Worm (Caenorhabditis elegans) whole organism, young adult: ENCODE results near the gene eif-2D.

Source experiments
- B0019.2 ChIP-seq: fragments of 200-800 bp; sonication (Bioruptor generic); conservative IDR thresholded peaks from 2 replicates; pipeline ENCODE4 v1.3.6; 2022; ENCODE audit warnings: missing genetic modification reagents, missing genetic modification characterization, missing compliant biosample characterization
- F10E7.11 ChIP-seq: sonication (generic microtip); optimal IDR thresholded peaks from 2 replicates; lab custom pipeline; 2017; ENCODE audit warnings: mild to moderate bottlenecking, missing genetic modification characterization, moderate library complexity, missing compliant biosample characterization
- F37B4.10 ChIP-seq: fragments of 200-800 bp; sonication (Bioruptor generic); IDR thresholded peaks from 2 replicates; pipeline ENCODE4 v1.3.6; 2022; ENCODE audit warnings: missing genetic modification characterization, missing compliant biosample characterization
- F49E8.2 ChIP-seq: sonication (generic microtip); optimal IDR thresholded peaks from 3 replicates; lab custom pipeline; 2017; ENCODE audit warnings: missing genetic modification characterization, mild to moderate bottlenecking, missing compliant biosample characterization, antibody characterized with exemption, moderate library complexity; ENCODE audit not compliant: insufficient read depth
- F52B5.7 ChIP-seq: sonication (generic microtip); optimal IDR thresholded peaks from 2 replicates; lab custom pipeline; 2016; ENCODE audit warnings: mild to moderate bottlenecking, missing genetic modification characterization, missing compliant biosample characterization
- K11D2.4 ChIP-seq: fragments of 200-800 bp; sonication (Bioruptor generic); IDR thresholded peaks from 2 replicates; pipeline ENCODE4 v1.3.6; 2022; ENCODE audit warnings: missing genetic modification reagents, missing genetic modification characterization, missing compliant biosample characterization
- Y53G8AR.9 ChIP-seq: fragments of 200-800 bp; sonication (Bioruptor generic); conservative IDR thresholded peaks from 2 replicates; pipeline ENCODE4 v1.3.6; 2022; ENCODE audit warnings: missing genetic modification reagents, missing genetic modification characterization, missing compliant biosample characterization
- Y79H2A.3 ChIP-seq: fragments of 200-800 bp; sonication (Bioruptor generic); conservative IDR thresholded peaks from 2 replicates; pipeline ENCODE4 v1.3.6; 2022; ENCODE audit warnings: missing genetic modification reagents, missing genetic modification characterization, missing compliant biosample characterization
- ama-1 ChIP-seq, 3 experiments: fragments of 150-350 bp in 1 of 3; sonication (generic microtip) in 2 of 3; optimal IDR thresholded peaks; 2 replicates each; lab custom pipeline; 2014 to 2018; ENCODE audit warnings: missing biosample characterization in 2 of 3, missing genetic modification characterization in 2 of 3, missing genetic modification reagents in 2 of 3
- attf-3 ChIP-seq: fragments of 200-800 bp; sonication (Bioruptor generic); conservative IDR thresholded peaks from 2 replicates; pipeline ENCODE4 v1.3.6; 2022; ENCODE audit warnings: missing genetic modification reagents, missing genetic modification characterization, missing compliant biosample characterization
- bed-2 ChIP-seq: fragments of 200-800 bp; sonication (Bioruptor generic); IDR thresholded peaks from 2 replicates; pipeline ENCODE4 v1.3.6; 2022; ENCODE audit warnings: missing genetic modification reagents, missing genetic modification characterization, missing compliant biosample characterization
- ccch-3 ChIP-seq: fragments of 200-800 bp; sonication (Bioruptor generic); optimal IDR thresholded peaks from 2 replicates; lab custom pipeline; 2018; ENCODE audit warnings: mild to moderate bottlenecking, missing genetic modification characterization, missing compliant biosample characterization
- ceh-100 ChIP-seq: fragments of 200-800 bp; sonication (Bioruptor generic); IDR thresholded peaks from 2 replicates; pipeline ENCODE4 v1.3.6; 2022; ENCODE audit warnings: missing genetic modification reagents, missing genetic modification characterization, missing compliant biosample characterization
- chd-7 ChIP-seq: sonication (generic microtip); optimal IDR thresholded peaks from 2 replicates; lab custom pipeline; 2016; ENCODE audit warnings: mild to moderate bottlenecking, missing genetic modification characterization, moderate library complexity, missing compliant biosample characterization
- ekl-4 ChIP-seq: fragments of 200-800 bp; sonication (Bioruptor generic); IDR thresholded peaks from 2 replicates; pipeline ENCODE4 v1.3.6; 2022; ENCODE audit warnings: missing genetic modification reagents, missing genetic modification characterization, missing compliant biosample characterization
- hmg-1.2 ChIP-seq: fragments of 200-800 bp; sonication (Bioruptor generic); IDR thresholded peaks from 2 replicates; pipeline ENCODE4 v1.3.6; 2022; ENCODE audit warnings: missing genetic modification reagents, missing genetic modification characterization, missing compliant biosample characterization
- hmg-20 ChIP-seq: fragments of 200-800 bp; sonication (Bioruptor generic); IDR thresholded peaks from 2 replicates; pipeline ENCODE4 v1.3.6; 2022; ENCODE audit warnings: missing genetic modification reagents, missing genetic modification characterization, missing compliant biosample characterization
- hrde-1 ChIP-seq: sonication (generic microtip); optimal IDR thresholded peaks from 2 replicates; lab custom pipeline; 2016; ENCODE audit warnings: missing genetic modification characterization, mild to moderate bottlenecking, missing compliant biosample characterization, moderate library complexity, missing genotype, missing genetic modification reagents, borderline replicate concordance
- lag-1 ChIP-seq: fragments of 200-800 bp; sonication (Bioruptor generic); IDR thresholded peaks from 2 replicates; pipeline ENCODE4 v1.3.6; 2022; ENCODE audit warnings: missing genetic modification reagents, missing genetic modification characterization, missing compliant biosample characterization
- lsl-1 ChIP-seq: fragments of 200-800 bp; sonication (Bioruptor generic); optimal IDR thresholded peaks from 2 replicates; lab custom pipeline; 2018; ENCODE audit warnings: mild to moderate bottlenecking, missing genetic modification characterization, moderate library complexity, missing compliant biosample characterization
- mxl-1 ChIP-seq: sonication (generic microtip); optimal IDR thresholded peaks from 2 replicates; lab custom pipeline; 2016; ENCODE audit warnings: missing genetic modification characterization, missing compliant biosample characterization
- nfya-1 ChIP-seq: sonication (generic microtip); optimal IDR thresholded peaks from 2 replicates; lab custom pipeline; 2017; ENCODE audit warnings: antibody characterized with exemption, missing compliant biosample characterization, missing genetic modification characterization, borderline replicate concordance; ENCODE audit not compliant: insufficient read depth
- nfya-2 ChIP-seq: fragments of 200-800 bp; sonication (Bioruptor generic); IDR thresholded peaks from 2 replicates; pipeline ENCODE4 v1.3.6; 2022; ENCODE audit warnings: missing genetic modification reagents, missing genetic modification characterization, missing compliant biosample characterization
- nhr-120 ChIP-seq: fragments of 200-800 bp; sonication (Bioruptor generic); IDR thresholded peaks from 2 replicates; pipeline ENCODE4 v1.3.6; 2022; ENCODE audit warnings: missing genetic modification characterization, missing compliant biosample characterization
- nhr-80 ChIP-seq: sonication (generic microtip); optimal IDR thresholded peaks from 2 replicates; lab custom pipeline; 2016; ENCODE audit warnings: missing genetic modification characterization, missing compliant biosample characterization
- nhr-90 ChIP-seq: sonication (generic microtip); optimal IDR thresholded peaks from 2 replicates; lab custom pipeline; 2016; ENCODE audit warnings: missing genotype, mild to moderate bottlenecking, missing genetic modification characterization, missing compliant biosample characterization
- snpc-1.3 ChIP-seq: sonication (generic microtip); optimal IDR thresholded peaks from 2 replicates; lab custom pipeline; 2017; ENCODE audit warnings: missing genetic modification characterization, mild to moderate bottlenecking, missing compliant biosample characterization, antibody characterized with exemption, moderate library complexity, missing genotype, missing genetic modification reagents; ENCODE audit not compliant: insufficient read depth
- somi-1 ChIP-seq: fragments of 200-800 bp; sonication (Bioruptor generic); optimal IDR thresholded peaks from 2 replicates; lab custom pipeline; 2018; ENCODE audit warnings: mild to moderate bottlenecking, missing genetic modification characterization, missing compliant biosample characterization
- tbp1 ChIP-seq: fragments of 200-800 bp; sonication (Bioruptor generic); optimal IDR thresholded peaks from 2 replicates; lab custom pipeline; 2018; ENCODE audit warnings: mild to moderate bottlenecking, missing genetic modification characterization, missing compliant biosample characterization
- tbx-9 ChIP-seq: sonication (generic microtip); optimal IDR thresholded peaks from 2 replicates; lab custom pipeline; 2016; ENCODE audit warnings: borderline replicate concordance, missing genetic modification characterization, inconsistent platforms, missing compliant biosample characterization
- xnd-1 ChIP-seq: sonication (generic microtip); optimal IDR thresholded peaks from 2 replicates; lab custom pipeline; 2016; ENCODE audit warnings: missing genotype, missing genetic modification reagents, missing genetic modification characterization, missing compliant biosample characterization
- ztf-25 ChIP-seq: fragments of 200-800 bp; sonication (Bioruptor generic); IDR thresholded peaks from 2 replicates; pipeline ENCODE4 v1.3.6; 2022; ENCODE audit warnings: missing genetic modification reagents, missing genetic modification characterization, missing compliant biosample characterization
- ztf-28 ChIP-seq: fragments of 200-800 bp; sonication (Bioruptor generic); IDR thresholded peaks from 2 replicates; pipeline ENCODE4 v1.3.6; 2022; ENCODE audit warnings: missing genetic modification reagents, missing genetic modification characterization, missing compliant biosample characterization

Gene eif-2D

ce11 chrII:5730343-5731083 lies 39.0 kb downstream of the eif-2D start, which contains the start of the genes C18A3.7 and C18A3.11:
Gene C18A3.7 (minus strand): TSS chrII:5730443.
Gene C18A3.11 (plus strand): TSS chrII:5731033.
- TF ChIP-seq nfya-1 = no peak
- no peak for TF ChIP-seq F52B5.7
- TF ChIP-seq nfya-2 (GFP tag; lab: Robert Waterston, UW) = no peak
- no peak for TF ChIP-seq tbx-9 (tag; lab: Kevin White, UChicago)
- no peak for TF ChIP-seq nhr-90 (tag; lab: Kevin White, UChicago)
- TF ChIP-seq xnd-1 (tag; lab: Kevin White, UChicago) = no peak
- TF ChIP-seq bed-2 (GFP tag; lab: Robert Waterston, UW) = no peak
- no peak for TF ChIP-seq F10E7.11 (tag; lab: Kevin White, UChicago)
- TF ChIP-seq mxl-1 (tag; lab: Kevin White, UChicago) = no peak
- no peak for TF ChIP-seq chd-7 (tag; lab: Kevin White, UChicago)
- TF ChIP-seq ekl-4 (GFP tag; lab: Robert Waterston, UW) = no peak
- TF ChIP-seq lag-1 (GFP tag; lab: Robert Waterston, UW) = no peak
- TF ChIP-seq, all 124 proteins: peak for 0

ce11 chrII:5734883-5735282 lies 43.4 kb downstream of the eif-2D start:
- TF ChIP-seq B0019.2 (GFP tag; lab: Robert Waterston, UW) (no peak), ztf-25 (GFP tag; lab: Robert Waterston, UW) (no peak), attf-3 (GFP tag; lab: Robert Waterston, UW) (no peak)
- TF ChIP-seq, all 124 proteins: peak for 0

DNA sequence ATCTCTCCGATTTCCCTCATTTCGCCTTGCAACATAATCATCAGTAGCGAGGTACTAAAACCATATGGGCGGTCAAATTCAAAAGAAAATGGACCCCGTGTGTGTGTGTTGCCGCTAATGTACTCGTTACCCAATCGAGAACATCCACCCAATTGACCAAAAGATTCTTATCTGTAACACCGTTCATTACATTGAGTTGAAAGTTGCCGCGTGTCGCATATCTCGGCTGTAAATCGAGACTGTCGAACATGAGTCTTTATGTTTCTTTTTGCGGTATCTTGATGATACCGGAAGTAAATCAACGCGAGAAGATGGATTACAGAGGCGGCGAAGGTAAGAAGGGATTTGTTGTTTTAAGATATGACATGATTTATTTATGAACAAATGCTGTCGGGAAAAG lies 44.2 kb downstream of the eif-2D start:
- TF ChIP-seq ccch-3 (no peak), hrde-1 (no peak), ceh-100 (GFP tag; lab: Robert Waterston, UW) (no peak), ztf-28 (GFP tag; lab: Robert Waterston, UW) (no peak), nhr-80 (no peak), nhr-90 (tag; lab: Kevin White, UChicago) (no peak), Y79H2A.3 (no peak)

ce11 chrII:5736599-5736998 lies 45.1 kb downstream of the eif-2D start:
- TF ChIP-seq tbp1 (GFP tag; lab: Kevin White, UChicago) (no peak), hmg-1.2 (no peak), F10E7.11 (tag; lab: Kevin White, UChicago) (no peak), nhr-120 (GFP tag; lab: Robert Waterston, UW) (no peak), hmg-20 (GFP tag; lab: Robert Waterston, UW) (no peak), somi-1 (GFP tag; lab: Kevin White, UChicago) (no peak), xnd-1 (tag; lab: Kevin White, UChicago) (no peak), snpc-1.3 (tag; lab: Kevin White, UChicago) (no peak), F49E8.2 (tag; lab: Kevin White, UChicago) (no peak), K11D2.4 (GFP tag; lab: Robert Waterston, UW) (no peak), ama-1 (optimal IDR thresholded peaks at IDR 0.05; lab: Kevin White, UChicago) (no peak), ama-1 (GFP tag; optimal IDR thresholded peaks at IDR 0.05; lab: Kevin White, UChicago) (no peak), lsl-1 (GFP tag; lab: Kevin White, UChicago) (no peak), F37B4.10 (no peak), Y53G8AR.9 (no peak)
